Fruit fly (Drosophila melanogaster) whole organism, embryonic: ENCODE results near the gene Dcps.

ENCODE experiments used
- Atf6 ChIP-seq: fragments of 200-800 bp; sonication (Bioruptor generic); IDR thresholded peaks from 2 replicates; pipeline ENCODE4 v1.3.6; 2022; ENCODE audit warnings: missing biosample characterization, missing genetic modification characterization
- Bdp1 ChIP-seq: fragments of 200-800 bp; sonication (Bioruptor generic); optimal IDR thresholded peaks from 3 replicates; lab custom pipeline; 2016; ENCODE audit warnings: missing biosample characterization, missing genetic modification characterization
- CG10209 ChIP-seq: fragments of 200-800 bp; sonication (Bioruptor generic); optimal IDR thresholded peaks from 3 replicates; lab custom pipeline; 2017; ENCODE audit warnings: missing biosample characterization, mild to moderate bottlenecking, missing genetic modification characterization, missing genetic modification reagents
- CG10565 ChIP-seq: fragments of 200-800 bp; sonication (Bioruptor generic); optimal IDR thresholded peaks from 3 replicates; lab custom pipeline; 2016; ENCODE audit warnings: missing biosample characterization, mild to moderate bottlenecking, missing genetic modification characterization
- CG10979 ChIP-seq: fragments of 200-800 bp; sonication (Bioruptor generic); optimal IDR thresholded peaks from 2 replicates; lab custom pipeline; 2018; ENCODE audit warnings: missing biosample characterization, mild to moderate bottlenecking, missing genetic modification characterization, moderate library complexity
- CG11695 ChIP-seq: fragments of 200-800 bp; sonication (Bioruptor generic); IDR thresholded peaks from 3 replicates; pipeline ENCODE4 v1.3.6; 2022; ENCODE audit warnings: missing biosample characterization, missing genetic modification characterization
- CG11696 ChIP-seq: fragments of 200-800 bp; sonication (Bioruptor generic); IDR thresholded peaks from 2 replicates; pipeline ENCODE4 v1.3.6; 2022; ENCODE audit warnings: missing biosample characterization, missing genetic modification characterization
- CG12659 ChIP-seq: fragments of 200-800 bp; sonication (Bioruptor generic); optimal IDR thresholded peaks from 3 replicates; lab custom pipeline; 2017; ENCODE audit warnings: mild to moderate bottlenecking, missing biosample characterization, missing genetic modification reagents, missing genetic modification characterization
- CG14710 ChIP-seq: fragments of 200-800 bp; sonication (Bioruptor generic); optimal IDR thresholded peaks from 3 replicates; lab custom pipeline; 2019; ENCODE audit warnings: missing biosample characterization, mild to moderate bottlenecking, missing genetic modification characterization, moderate library complexity
- CG15269 ChIP-seq: fragments of 200-800 bp; sonication (Bioruptor generic); optimal IDR thresholded peaks from 2 replicates; lab custom pipeline; 2018; ENCODE audit warnings: missing biosample characterization, mild to moderate bottlenecking, missing genetic modification characterization, moderate library complexity
- CG15479 ChIP-seq: fragments of 200-800 bp; sonication (Bioruptor generic); optimal IDR thresholded peaks from 3 replicates; lab custom pipeline; 2019; ENCODE audit warnings: missing biosample characterization, mild to moderate bottlenecking, missing genetic modification characterization, moderate library complexity
- CG17802 ChIP-seq: fragments of 200-800 bp; sonication (Bioruptor generic); optimal IDR thresholded peaks from 2 replicates; lab custom pipeline; 2018; ENCODE audit warnings: missing biosample characterization, mild to moderate bottlenecking, missing genetic modification characterization, moderate library complexity
- CG18476 ChIP-seq: fragments of 200-800 bp; sonication (Bioruptor generic); optimal IDR thresholded peaks from 2 replicates; lab custom pipeline; 2016; ENCODE audit warnings: missing biosample characterization, mild to moderate bottlenecking, missing genetic modification characterization
- CG18619 ChIP-seq: fragments of 200-800 bp; sonication (Bioruptor generic); optimal IDR thresholded peaks from 3 replicates; lab custom pipeline; 2017; ENCODE audit warnings: missing biosample characterization, mild to moderate bottlenecking, missing genetic modification characterization
- CG33557 ChIP-seq: fragments of 200-800 bp; sonication (Bioruptor generic); optimal IDR thresholded peaks from 2 replicates; lab custom pipeline; 2019; ENCODE audit warnings: missing biosample characterization, mild to moderate bottlenecking, missing genetic modification characterization, moderate library complexity
- CG42726 ChIP-seq: fragments of 200-800 bp; sonication (Bioruptor generic); IDR thresholded peaks from 2 replicates; pipeline ENCODE4 v1.3.6; 2022; ENCODE audit warnings: missing biosample characterization, missing genetic modification characterization; ENCODE audit not compliant: partially characterized antibody
- CG4360 ChIP-seq: fragments of 200-800 bp; sonication (Bioruptor generic); IDR thresholded peaks from 2 replicates; pipeline ENCODE4 v1.3.6; 2022; ENCODE audit warnings: missing biosample characterization, missing genetic modification characterization
- CG8765 ChIP-seq: fragments of 200-800 bp; sonication (Bioruptor generic); IDR thresholded peaks from 2 replicates; pipeline ENCODE4 v1.3.6; 2022; ENCODE audit warnings: missing biosample characterization, missing genetic modification characterization
- CG8944 ChIP-seq: fragments of 200-800 bp; sonication (Bioruptor generic); optimal IDR thresholded peaks from 3 replicates; lab custom pipeline; 2016; ENCODE audit warnings: missing biosample characterization, missing genetic modification characterization
- Dref ChIP-seq: fragments of 200-800 bp; sonication (Bioruptor generic); IDR thresholded peaks from 2 replicates; pipeline ENCODE4 v1.3.6; 2022; ENCODE audit warnings: missing biosample characterization, missing genetic modification characterization
- Gsc ChIP-seq: fragments of 200-800 bp; sonication (Bioruptor generic); IDR thresholded peaks from 2 replicates; pipeline ENCODE4 v1.3.6; 2022; ENCODE audit warnings: missing biosample characterization, missing genetic modification characterization
- Lhr ChIP-seq: fragments of 200-800 bp; sonication (Bioruptor generic); optimal IDR thresholded peaks from 3 replicates; lab custom pipeline; 2017; ENCODE audit warnings: mild to moderate bottlenecking, missing biosample characterization, missing genetic modification reagents, missing genetic modification characterization
- Meics ChIP-seq: fragments of 200-800 bp; sonication (Bioruptor generic); optimal IDR thresholded peaks from 2 replicates; lab custom pipeline; 2017; ENCODE audit warnings: missing biosample characterization, mild to moderate bottlenecking, missing genetic modification characterization
- Ptx1 ChIP-seq: fragments of 200-800 bp; sonication (Bioruptor generic); IDR thresholded peaks from 2 replicates; pipeline ENCODE4 v1.3.6; 2022; ENCODE audit warnings: missing biosample characterization, missing genetic modification characterization
- Side ChIP-seq: fragments of 200-800 bp; sonication (Bioruptor generic); optimal IDR thresholded peaks from 2 replicates; lab custom pipeline; 2016; ENCODE audit warnings: missing biosample characterization, missing genetic modification characterization
- Sry-δ ChIP-seq: fragments of 200-800 bp; sonication (Bioruptor generic); optimal IDR thresholded peaks from 2 replicates; lab custom pipeline; 2016; ENCODE audit warnings: missing biosample characterization, missing genetic modification characterization
- Taf1 ChIP-seq: fragments of 200-800 bp; sonication (Bioruptor generic); IDR thresholded peaks from 2 replicates; pipeline ENCODE4 v1.3.6; 2022; ENCODE audit warnings: missing biosample characterization, missing genetic modification characterization
- ara ChIP-seq: fragments of 200-800 bp; sonication (Bioruptor generic); IDR thresholded peaks from 2 replicates; pipeline ENCODE4 v1.3.6; 2022; ENCODE audit warnings: missing biosample characterization, missing genetic modification characterization
- az2 ChIP-seq: fragments of 200-800 bp; sonication (Bioruptor generic); optimal IDR thresholded peaks from 3 replicates; lab custom pipeline; 2016; ENCODE audit warnings: missing biosample characterization, missing genetic modification characterization
- cas ChIP-seq: fragments of 200-800 bp; sonication (Bioruptor generic); IDR thresholded peaks from 2 replicates; pipeline ENCODE4 v1.3.6; 2022; ENCODE audit warnings: missing biosample characterization, missing genetic modification characterization
- cato ChIP-seq: fragments of 200-800 bp; sonication (Bioruptor generic); optimal IDR thresholded peaks from 2 replicates; lab custom pipeline; 2016; ENCODE audit warnings: missing biosample characterization, missing genetic modification characterization, borderline replicate concordance
- da ChIP-seq: fragments of 200-800 bp; sonication (Bioruptor generic); optimal IDR thresholded peaks from 2 replicates; lab custom pipeline; 2016; ENCODE audit warnings: missing biosample characterization, missing genetic modification characterization
- esg ChIP-seq: fragments of 200-800 bp; sonication (Bioruptor generic); conservative IDR thresholded peaks from 2 replicates; pipeline ENCODE4 v1.3.6; 2022; ENCODE audit warnings: missing biosample characterization, missing genetic modification characterization
- exex ChIP-seq: fragments of 200-800 bp; sonication (Bioruptor generic); optimal IDR thresholded peaks from 4 replicates; lab custom pipeline; 2018; ENCODE audit warnings: missing biosample characterization, mild to moderate bottlenecking, missing genetic modification characterization, moderate library complexity
- gcm ChIP-seq: fragments of 200-800 bp; sonication (Bioruptor generic); optimal IDR thresholded peaks from 2 replicates; lab custom pipeline; 2019; ENCODE audit warnings: missing biosample characterization, mild to moderate bottlenecking, missing genetic modification characterization, moderate library complexity
- gem ChIP-seq: fragments of 200-800 bp; sonication (Bioruptor generic); optimal IDR thresholded peaks from 2 replicates; lab custom pipeline; 2019; ENCODE audit warnings: missing biosample characterization, mild to moderate bottlenecking, missing genetic modification characterization, moderate library complexity
- hkb ChIP-seq, 2 experiments: fragments of 200-800 bp in 1 of 2; fragments of >200 bp in 1 of 2; sonication (Bioruptor generic) in 1 of 2; IDR thresholded peaks in 1 of 2; optimal IDR thresholded peaks in 1 of 2; 2 replicates each; pipeline versions ENCODE4 v1.3.6 to Lab custom; 2017 to 2022; ENCODE audit warnings: missing biosample characterization in 1 of 2, missing genetic modification characterization in 1 of 2
- kay ChIP-seq: fragments of 200-800 bp; sonication (Bioruptor generic); optimal IDR thresholded peaks from 2 replicates; lab custom pipeline; 2016; ENCODE audit warnings: missing biosample characterization, missing genetic modification characterization
- lmd ChIP-seq: fragments of 200-800 bp; sonication (Bioruptor generic); IDR thresholded peaks from 2 replicates; pipeline ENCODE4 v1.3.6; 2022; ENCODE audit warnings: missing biosample characterization, missing genetic modification characterization
- nerfin-2 ChIP-seq: fragments of 200-800 bp; sonication (Bioruptor generic); IDR thresholded peaks from 2 replicates; pipeline ENCODE4 v1.3.6; 2022; ENCODE audit warnings: missing biosample characterization, missing genetic modification characterization; ENCODE audit not compliant: partially characterized antibody
- nmo ChIP-seq: fragments of 200-800 bp; sonication (Bioruptor generic); optimal IDR thresholded peaks from 2 replicates; lab custom pipeline; 2018; ENCODE audit warnings: missing biosample characterization, mild to moderate bottlenecking, missing genetic modification characterization, moderate library complexity
- pan ChIP-seq, 4 experiments: fragments of >200 bp in 3 of 4; fragments of 200-800 bp in 1 of 4; sonication (Bioruptor generic) in 1 of 4; optimal IDR thresholded peaks in 3 of 4; IDR thresholded peaks in 1 of 4; 2 replicates each; pipeline versions ENCODE4 v1.3.6 to Lab custom; 2017 to 2022; ENCODE audit warnings: missing biosample characterization in 2 of 4, missing genetic modification characterization in 2 of 4, mixed read lengths in 1 of 4
- pb ChIP-seq: fragments of 200-800 bp; sonication (Bioruptor generic); optimal IDR thresholded peaks from 3 replicates; lab custom pipeline; 2016; ENCODE audit warnings: missing biosample characterization, missing genetic modification characterization
- prd ChIP-seq, 3 experiments: fragments of >200 bp in 2 of 3; fragments of 200-800 bp in 1 of 3; sonication (Bioruptor generic) in 1 of 3; optimal IDR thresholded peaks in 2 of 3; IDR thresholded peaks in 1 of 3; 2 replicates in 2 of 3; 3 replicates in 1 of 3; pipeline versions ENCODE4 v1.3.6 to Lab custom; 2017 to 2022; ENCODE audit warnings: missing biosample characterization in 1 of 3, missing genetic modification characterization in 1 of 3
- psq ChIP-seq: fragments of 200-800 bp; sonication (Bioruptor generic); optimal IDR thresholded peaks from 2 replicates; lab custom pipeline; 2017; ENCODE audit warnings: missing biosample characterization, missing genetic modification characterization
- slou ChIP-seq: fragments of 200-800 bp; sonication (Bioruptor generic); optimal IDR thresholded peaks from 3 replicates; lab custom pipeline; 2016; ENCODE audit warnings: missing biosample characterization, missing genetic modification characterization
- sna ChIP-seq: fragments of 200-800 bp; sonication (Bioruptor generic); IDR thresholded peaks from 2 replicates; pipeline ENCODE4 v1.3.6; 2022; ENCODE audit warnings: missing biosample characterization, missing genetic modification characterization; ENCODE audit not compliant: partially characterized antibody
- toy ChIP-seq: fragments of 200-800 bp; sonication (Bioruptor generic); IDR thresholded peaks from 2 replicates; pipeline ENCODE4 v1.3.6; 2022; ENCODE audit warnings: missing biosample characterization, missing genetic modification characterization

Gene Dcps

dm6 chr3R:5758624-5759209 lies 4.1 kb upstream of the Dcps start, which contains the start of gene Sec8 (continued):
- no peak for TF ChIP-seq cato (GFP tag; lab: Kevin White, UChicago)
- peak; percentile 63 for TF ChIP-seq CG14710 (tag; lab: Kevin White, UChicago)
- TF ChIP-seq Side, result peak; percentile 63
- TF ChIP-seq Lhr (GFP tag; lab: Kevin White, UChicago), result peak; percentile 77
- no peak for TF ChIP-seq da (GFP tag; lab: Kevin White, UChicago)
- no peak for TF ChIP-seq prd (optimal IDR thresholded peaks at IDR 0.05; lab: Kevin White, UChicago)
- peak; percentile 54; the same call in 2 of the 3 replicates for TF ChIP-seq prd (GFP tag; IDR thresholded peaks at IDR 0.05; lab: Robert Waterston, UW)
- TF ChIP-seq gcm (GFP tag; lab: Kevin White, UChicago), result no peak
- no peak for TF ChIP-seq esg (GFP tag; lab: Robert Waterston, UW)
- TF ChIP-seq CG8944 (GFP tag; lab: Kevin White, UChicago), result peak; percentile 2
- TF ChIP-seq CG10209 (GFP tag; lab: Kevin White, UChicago), result no peak
- TF ChIP-seq nerfin-2 (GFP tag; lab: Robert Waterston, UW), result peak; percentile 74
- no peak for TF ChIP-seq CG18619 (GFP tag; lab: Kevin White, UChicago)
- TF ChIP-seq CG17802 (tag; lab: Kevin White, UChicago), result no peak
- peak; percentile 56 for TF ChIP-seq CG12659 (GFP tag; lab: Kevin White, UChicago)
- TF ChIP-seq az2 (GFP tag; lab: Kevin White, UChicago), result peak; percentile 12
- peak; percentile 36; the same call in 1 of the 2 replicates for TF ChIP-seq lmd (GFP tag; lab: Robert Waterston, UW)
- TF ChIP-seq CG15269 (tag; lab: Kevin White, UChicago), result no peak
- no peak for TF ChIP-seq CG8765 (GFP tag; lab: Robert Waterston, UW)
- TF ChIP-seq cas (GFP tag; lab: Robert Waterston, UW), result no peak
- peak; percentile 51 for TF ChIP-seq Dref
- no peak for TF ChIP-seq Gsc
- TF ChIP-seq gem, result no peak
- peak; percentile 79 for TF ChIP-seq CG42726
- no peak for TF ChIP-seq pb
- no peak for TF ChIP-seq CG15479 (GFP tag; lab: Kevin White, UChicago)
- no peak for TF ChIP-seq CG11696 (GFP tag; lab: Robert Waterston, UW)
- TF ChIP-seq exex (tag; lab: Kevin White, UChicago), result no peak
- no peak for TF ChIP-seq CG33557
- TF ChIP-seq sna (GFP tag; lab: Robert Waterston, UW), result peak; percentile 80
- peak; percentile 19 for TF ChIP-seq CG10979
- TF ChIP-seq Ptx1 (GFP tag; lab: Robert Waterston, UW), result no peak
- TF ChIP-seq toy (GFP tag; lab: Robert Waterston, UW), result no peak
- no peak for TF ChIP-seq CG10565 (GFP tag; lab: Kevin White, UChicago)
- TF ChIP-seq CG4360 (GFP tag; lab: Robert Waterston, UW), result 0 out of 2 replicates have a peak, but pooled peaks have one; percentile 5
- TF ChIP-seq slou (GFP tag; lab: Kevin White, UChicago), result no peak
- peak; percentile 62 for TF ChIP-seq nmo
- TF ChIP-seq CG11695 (GFP tag; lab: Robert Waterston, UW), result no peak
- TF ChIP-seq psq (GFP tag; lab: Kevin White, UChicago), result no peak
- TF ChIP-seq Sry-δ (GFP tag; lab: Kevin White, UChicago), result peak; percentile 99
- no peak for TF ChIP-seq ara
- TF ChIP-seq Taf1 (GFP tag; lab: Robert Waterston, UW), result no peak
- no peak for TF ChIP-seq Atf6 (GFP tag; lab: Robert Waterston, UW)
- TF ChIP-seq kay, result peak; percentile 1
- no peak for TF ChIP-seq hkb (optimal IDR thresholded peaks at IDR 0.05; lab: Kevin White, UChicago)
- no peak for TF ChIP-seq hkb (GFP tag; IDR thresholded peaks at IDR 0.05; lab: Robert Waterston, UW)
- TF ChIP-seq Bdp1 (GFP tag; lab: Kevin White, UChicago), result no peak
- TF ChIP-seq Meics, result no peak
- no peak for TF ChIP-seq pan (optimal IDR thresholded peaks at IDR 0.05; lab: Kevin White, UChicago)
- TF ChIP-seq pan (GFP tag; optimal IDR thresholded peaks at IDR 0.05 in 1 of 2, IDR thresholded peaks at IDR 0.05 in 1 of 2), result peak in 1 of 2 experiments; percentile 20
- TF ChIP-seq CG18476, result no peak
